Worm (Caenorhabditis elegans): ENCODE data around the gene isp-1.

DNA sequence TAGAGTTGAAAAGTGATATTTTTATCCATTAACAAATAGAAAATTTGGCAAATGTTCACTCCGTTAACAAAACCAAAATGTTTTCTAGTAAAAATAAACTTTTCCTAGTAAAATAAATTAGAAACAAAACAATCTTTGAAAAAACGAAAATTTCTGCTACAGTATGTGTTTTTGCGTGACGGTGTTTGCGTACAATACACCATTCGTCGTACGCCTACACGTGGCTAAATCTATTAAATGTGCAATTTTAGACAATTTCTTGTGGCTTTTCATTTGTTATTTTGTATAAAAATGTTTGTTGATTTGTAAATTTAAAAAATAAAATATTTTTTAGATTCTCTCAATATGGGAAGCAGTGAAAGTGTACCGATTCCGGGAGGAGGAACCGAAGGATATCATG, 22.7 kb downstream of the isp-1 start, which contains the start of gene Y42H9AR.1:
- TF ChIP-seq nhr-76 (tag; optimal IDR thresholded peaks at IDR 0.05) (no peak), snpc-4 (tag; optimal IDR thresholded peaks at IDR 0.05) (no peak), nhr-12 (tag; optimal IDR thresholded peaks at IDR 0.05) (no peak), lin-32 (GFP tag; optimal IDR thresholded peaks at IDR 0.05) (no peak), unc-39 (tag; optimal IDR thresholded peaks at IDR 0.05) (no peak), elt-3 (tag; optimal IDR thresholded peaks at IDR 0.05) (no peak)

Measured in whole organism, mixed stage, embryonic.